Fruit fly (Drosophila melanogaster) whole organism, embryonic: ENCODE results near the gene Csp.

Experiments used
- Bdp1 ChIP-seq: fragments of 200-800 bp; sonication (Bioruptor generic); optimal IDR thresholded peaks from 3 replicates; lab custom pipeline; 2016; ENCODE audit warnings: missing biosample characterization, missing genetic modification characterization
- CG10267 ChIP-seq: fragments of 200-800 bp; sonication (Bioruptor generic); optimal IDR thresholded peaks from 2 replicates; lab custom pipeline; 2018; ENCODE audit warnings: missing biosample characterization, mild to moderate bottlenecking, missing genetic modification characterization, moderate library complexity
- CG11085 ChIP-seq: fragments of 200-800 bp; sonication (Bioruptor generic); IDR thresholded peaks from 2 replicates; pipeline ENCODE4 v1.3.6; 2022; ENCODE audit warnings: missing biosample characterization, missing genetic modification characterization
- CG11456 ChIP-seq: fragments of 200-800 bp; sonication (Bioruptor generic); IDR thresholded peaks from 3 replicates; pipeline ENCODE4 v1.3.6; 2022; ENCODE audit warnings: missing biosample characterization, missing genetic modification characterization
- CG12071 ChIP-seq: fragments of 200-800 bp; sonication (Bioruptor generic); optimal IDR thresholded peaks from 3 replicates; lab custom pipeline; 2018; ENCODE audit warnings: missing biosample characterization, mild to moderate bottlenecking, missing genetic modification characterization
- CG12659 ChIP-seq: fragments of 200-800 bp; sonication (Bioruptor generic); optimal IDR thresholded peaks from 3 replicates; lab custom pipeline; 2017; ENCODE audit warnings: mild to moderate bottlenecking, missing biosample characterization, missing genetic modification reagents, missing genetic modification characterization
- CG14014 ChIP-seq: fragments of 200-800 bp; sonication (Bioruptor generic); IDR thresholded peaks from 2 replicates; pipeline ENCODE4 v1.3.6; 2022; ENCODE audit warnings: missing biosample characterization, missing genetic modification characterization
- CG14441 ChIP-seq: fragments of 200-800 bp; sonication (Bioruptor generic); IDR thresholded peaks from 2 replicates; pipeline ENCODE4 v1.3.6; 2022; ENCODE audit warnings: missing biosample characterization, missing genetic modification characterization
- CG17385 ChIP-seq: fragments of 200-800 bp; sonication (Bioruptor generic); optimal IDR thresholded peaks from 3 replicates; lab custom pipeline; 2018; ENCODE audit warnings: missing biosample characterization, mild to moderate bottlenecking, missing genetic modification characterization
- CG17612 ChIP-seq: fragments of 200-800 bp; sonication (Bioruptor generic); IDR thresholded peaks from 2 replicates; pipeline ENCODE4 v1.3.6; 2022; ENCODE audit warnings: missing biosample characterization, missing genetic modification characterization
- CG1832 ChIP-seq: fragments of 200-800 bp; sonication (Bioruptor generic); optimal IDR thresholded peaks from 2 replicates; lab custom pipeline; 2017; ENCODE audit warnings: missing biosample characterization, mild to moderate bottlenecking, missing genetic modification characterization, inconsistent platforms
- CG3281 ChIP-seq: fragments of 200-800 bp; sonication (Bioruptor generic); optimal IDR thresholded peaks from 3 replicates; lab custom pipeline; 2017; ENCODE audit warnings: missing biosample characterization, mild to moderate bottlenecking, missing genetic modification characterization
- CG42726 ChIP-seq: fragments of 200-800 bp; sonication (Bioruptor generic); IDR thresholded peaks from 2 replicates; pipeline ENCODE4 v1.3.6; 2022; ENCODE audit warnings: missing biosample characterization, missing genetic modification characterization; ENCODE audit not compliant: partially characterized antibody
- CG4424 ChIP-seq: fragments of 200-800 bp; sonication (Bioruptor generic); optimal IDR thresholded peaks from 3 replicates; lab custom pipeline; 2016; ENCODE audit warnings: missing biosample characterization, missing genetic modification characterization
- CG5245 ChIP-seq: fragments of 200-800 bp; sonication (Bioruptor generic); optimal IDR thresholded peaks from 3 replicates; lab custom pipeline; 2016; ENCODE audit warnings: missing biosample characterization, missing genetic modification characterization
- CG8281 ChIP-seq: fragments of 200-800 bp; sonication (Bioruptor generic); optimal IDR thresholded peaks from 2 replicates; lab custom pipeline; 2018; ENCODE audit warnings: missing biosample characterization, mild to moderate bottlenecking, missing genetic modification characterization, moderate library complexity
- CG8388 ChIP-seq: fragments of 200-800 bp; sonication (Bioruptor generic); optimal IDR thresholded peaks from 2 replicates; lab custom pipeline; 2019; ENCODE audit warnings: missing biosample characterization, mild to moderate bottlenecking, missing genetic modification characterization, moderate library complexity
- Dip2 ChIP-seq: fragments of 200-800 bp; sonication (Bioruptor generic); IDR thresholded peaks from 2 replicates; pipeline ENCODE4 v1.3.6; 2022; ENCODE audit warnings: missing biosample characterization, missing genetic modification characterization
- Doc3 ChIP-seq: fragments of 200-800 bp; sonication (Bioruptor generic); IDR thresholded peaks from 3 replicates; pipeline ENCODE4 v1.3.6; 2022; ENCODE audit warnings: missing biosample characterization, missing genetic modification characterization; ENCODE audit not compliant: partially characterized antibody
- Dref ChIP-seq: fragments of 200-800 bp; sonication (Bioruptor generic); IDR thresholded peaks from 2 replicates; pipeline ENCODE4 v1.3.6; 2022; ENCODE audit warnings: missing biosample characterization, missing genetic modification characterization
- H15 ChIP-seq: fragments of 200-800 bp; sonication (Bioruptor generic); IDR thresholded peaks from 3 replicates; pipeline ENCODE4 v1.3.6; 2022; ENCODE audit warnings: missing biosample characterization, missing genetic modification characterization
- Hey ChIP-seq: fragments of 200-800 bp; sonication (Bioruptor generic); optimal IDR thresholded peaks from 3 replicates; lab custom pipeline; 2018; ENCODE audit warnings: missing biosample characterization, mild to moderate bottlenecking, missing genetic modification characterization
- Hr51 ChIP-seq, 2 experiments: fragments of 200-800 bp; sonication (Bioruptor generic); optimal IDR thresholded peaks; 2 replicates in 1 of 2; 3 replicates in 1 of 2; lab custom pipeline; 2016 to 2018; ENCODE audit warnings: missing biosample characterization in 2 of 2, missing genetic modification characterization in 2 of 2, mild to moderate bottlenecking in 1 of 2, moderate library complexity in 1 of 2
- Lhr ChIP-seq: fragments of 200-800 bp; sonication (Bioruptor generic); optimal IDR thresholded peaks from 3 replicates; lab custom pipeline; 2017; ENCODE audit warnings: mild to moderate bottlenecking, missing biosample characterization, missing genetic modification reagents, missing genetic modification characterization
- Mad ChIP-seq: fragments of 200-800 bp; sonication (Bioruptor generic); optimal IDR thresholded peaks from 2 replicates; lab custom pipeline; 2016; ENCODE audit warnings: missing biosample characterization, missing genetic modification characterization
- Ptx1 ChIP-seq: fragments of 200-800 bp; sonication (Bioruptor generic); IDR thresholded peaks from 2 replicates; pipeline ENCODE4 v1.3.6; 2022; ENCODE audit warnings: missing biosample characterization, missing genetic modification characterization
- Ravus ChIP-seq: fragments of 200-800 bp; sonication (Bioruptor generic); IDR thresholded peaks from 2 replicates; pipeline ENCODE4 v1.3.6; 2022; ENCODE audit warnings: missing biosample characterization, missing genetic modification characterization
- Rx ChIP-seq: fragments of 200-800 bp; sonication (Bioruptor generic); IDR thresholded peaks from 2 replicates; pipeline ENCODE4 v1.3.6; 2022; ENCODE audit warnings: missing biosample characterization, missing genetic modification characterization
- Spps ChIP-seq: fragments of 200-800 bp; sonication (Bioruptor generic); optimal IDR thresholded peaks from 2 replicates; lab custom pipeline; 2018; ENCODE audit warnings: missing biosample characterization, mild to moderate bottlenecking, missing genetic modification characterization
- TFAM ChIP-seq: fragments of 200-800 bp; sonication (Bioruptor generic); optimal IDR thresholded peaks from 2 replicates; lab custom pipeline; 2017; ENCODE audit warnings: missing biosample characterization, missing genetic modification characterization, inconsistent platforms
- Taf1 ChIP-seq: fragments of 200-800 bp; sonication (Bioruptor generic); IDR thresholded peaks from 2 replicates; pipeline ENCODE4 v1.3.6; 2022; ENCODE audit warnings: missing biosample characterization, missing genetic modification characterization
- ap ChIP-seq: fragments of 200-800 bp; sonication (Bioruptor generic); IDR thresholded peaks from 2 replicates; pipeline ENCODE4 v1.3.6; 2022; ENCODE audit warnings: missing biosample characterization, missing genetic modification characterization
- ara ChIP-seq: fragments of 200-800 bp; sonication (Bioruptor generic); IDR thresholded peaks from 2 replicates; pipeline ENCODE4 v1.3.6; 2022; ENCODE audit warnings: missing biosample characterization, missing genetic modification characterization
- chm ChIP-seq: fragments of 200-800 bp; sonication (Bioruptor generic); IDR thresholded peaks from 2 replicates; pipeline ENCODE4 v1.3.6; 2022; ENCODE audit warnings: missing biosample characterization, missing genetic modification characterization
- dm ChIP-seq: fragments of 200-800 bp; sonication (Bioruptor generic); optimal IDR thresholded peaks from 3 replicates; lab custom pipeline; 2016; ENCODE audit warnings: missing biosample characterization, missing genetic modification characterization
- fd96Cb ChIP-seq: fragments of 200-800 bp; sonication (Bioruptor generic); optimal IDR thresholded peaks from 2 replicates; lab custom pipeline; 2018; ENCODE audit warnings: missing biosample characterization, mild to moderate bottlenecking, missing genetic modification characterization, moderate library complexity
- jing ChIP-seq: fragments of 200-800 bp; sonication (Bioruptor generic); optimal IDR thresholded peaks from 2 replicates; lab custom pipeline; 2018; ENCODE audit warnings: missing biosample characterization, mild to moderate bottlenecking, missing genetic modification characterization
- mld ChIP-seq: fragments of 200-800 bp; sonication (Bioruptor generic); IDR thresholded peaks from 3 replicates; pipeline ENCODE4 v1.3.6; 2022; ENCODE audit warnings: missing biosample characterization, missing genetic modification characterization; ENCODE audit not compliant: partially characterized antibody
- nom ChIP-seq: fragments of 200-800 bp; sonication (Bioruptor generic); optimal IDR thresholded peaks from 2 replicates; lab custom pipeline; 2017; ENCODE audit warnings: missing biosample characterization, missing genetic modification characterization, mild to moderate bottlenecking, moderate library complexity, missing genetic modification reagents
- odd ChIP-seq: fragments of 200-800 bp; sonication (Bioruptor generic); optimal IDR thresholded peaks from 2 replicates; lab custom pipeline; 2017; ENCODE audit warnings: missing biosample characterization, mild to moderate bottlenecking, missing genetic modification characterization
- prd ChIP-seq, 3 experiments: fragments of >200 bp in 2 of 3; fragments of 200-800 bp in 1 of 3; sonication (Bioruptor generic) in 1 of 3; optimal IDR thresholded peaks in 2 of 3; IDR thresholded peaks in 1 of 3; 2 replicates in 2 of 3; 3 replicates in 1 of 3; pipeline versions ENCODE4 v1.3.6 to Lab custom; 2017 to 2022; ENCODE audit warnings: missing biosample characterization in 1 of 3, missing genetic modification characterization in 1 of 3
- repo ChIP-seq: fragments of 200-800 bp; sonication (Bioruptor generic); optimal IDR thresholded peaks from 2 replicates; lab custom pipeline; 2016; ENCODE audit warnings: missing biosample characterization, missing genetic modification characterization
- run ChIP-seq: fragments of 200-800 bp; sonication (Bioruptor generic); optimal IDR thresholded peaks from 3 replicates; lab custom pipeline; 2018; ENCODE audit warnings: missing biosample characterization, mild to moderate bottlenecking, missing genetic modification characterization
- so ChIP-seq: fragments of 200-800 bp; sonication (Bioruptor generic); IDR thresholded peaks from 3 replicates; pipeline ENCODE4 v1.3.6; 2022; ENCODE audit warnings: missing biosample characterization, missing genetic modification characterization
- sr ChIP-seq: fragments of 200-800 bp; sonication (Bioruptor generic); IDR thresholded peaks from 3 replicates; pipeline ENCODE4 v1.3.6; 2022; ENCODE audit warnings: missing biosample characterization, missing genetic modification characterization
- tio ChIP-seq: fragments of 200-800 bp; sonication (Bioruptor generic); optimal IDR thresholded peaks from 2 replicates; lab custom pipeline; 2017; ENCODE audit warnings: missing biosample characterization, missing genetic modification characterization, inconsistent platforms
- usp ChIP-seq: fragments of >200 bp; optimal IDR thresholded peaks from 2 replicates; lab custom pipeline; 2017; ENCODE audit warnings: missing biosample characterization, missing genetic modification characterization
- wdn ChIP-seq: fragments of 200-800 bp; sonication (Bioruptor generic); IDR thresholded peaks from 2 replicates; pipeline ENCODE4 v1.3.6; 2022; ENCODE audit warnings: missing biosample characterization, missing genetic modification characterization

Gene Csp

DNA sequence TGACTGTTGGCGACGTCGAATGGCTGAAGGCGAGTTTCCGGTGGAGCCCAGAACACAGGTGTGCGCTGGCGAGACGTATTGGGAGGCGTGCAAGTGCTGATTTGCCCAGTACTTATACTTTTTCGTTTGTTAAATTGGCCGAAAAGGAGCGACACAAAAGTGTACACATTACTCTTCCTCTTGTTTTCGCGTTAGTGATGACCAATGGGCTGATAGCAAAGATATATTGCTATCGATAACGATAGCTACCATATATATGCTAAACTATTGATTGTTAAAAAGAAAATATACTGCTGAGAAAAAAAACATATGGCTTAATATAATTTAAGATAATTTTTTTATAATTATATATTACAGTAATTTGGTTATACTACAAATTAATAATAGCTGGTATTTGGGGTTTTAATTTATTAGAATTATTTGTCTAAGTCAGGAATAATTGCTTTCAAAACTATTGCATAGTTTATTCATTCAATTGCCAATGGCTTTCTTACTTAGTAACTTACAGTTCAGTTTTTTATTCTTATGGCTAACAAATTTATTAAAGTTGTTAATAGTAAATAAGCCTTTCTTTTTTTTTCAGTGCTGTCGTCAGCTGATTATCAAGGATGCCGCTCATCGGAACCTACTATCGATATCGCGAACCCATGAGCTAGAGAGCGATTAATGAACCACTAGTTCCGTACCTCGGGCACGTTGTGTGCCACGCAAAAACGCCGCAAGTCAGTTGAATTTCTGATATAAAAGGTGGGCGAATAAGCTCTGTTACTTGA is 21.0 kb downstream of the Csp start, which contains the start of the genes Hem and IleRS (continued):
- no peak for TF ChIP-seq Hey (tag; lab: Kevin White, UChicago)
- TF ChIP-seq fd96Cb (tag; lab: Kevin White, UChicago), result peak; percentile 93
- peak; percentile 87 for TF ChIP-seq Lhr (GFP tag; lab: Kevin White, UChicago)
- peak; percentile 71 for TF ChIP-seq Ravus (GFP tag; lab: Robert Waterston, UW)
- peak; percentile 87 for TF ChIP-seq so (GFP tag; lab: Robert Waterston, UW)
- TF ChIP-seq CG3281 (GFP tag; lab: Kevin White, UChicago), result no peak
- peak; percentile 89 for TF ChIP-seq CG17385
- peak; percentile 54; the same call in 1 of the 2 replicates for TF ChIP-seq CG42726 (GFP tag; lab: Robert Waterston, UW)
- TF ChIP-seq ap (GFP tag; lab: Robert Waterston, UW), result peak; percentile 89
- peak; percentile 90 for TF ChIP-seq CG14441 (GFP tag; lab: Robert Waterston, UW)
- peak; percentile 55; the same call in 1 of the 3 replicates for TF ChIP-seq sr
- peak; percentile 62 for TF ChIP-seq Doc3 (GFP tag; lab: Robert Waterston, UW)
- 0 out of 2 replicates have a peak, but pooled peaks have one; percentile 56 for TF ChIP-seq CG17612 (GFP tag; lab: Robert Waterston, UW)
- TF ChIP-seq CG8388 (GFP tag; lab: Kevin White, UChicago), result peak; percentile 91
- peak; percentile 76 to 95 for TF ChIP-seq Hr51 (GFP tag; optimal IDR thresholded peaks at IDR 0.05; lab: Kevin White, UChicago)
- peak; percentile 36; the same call in 1 of the 3 replicates for TF ChIP-seq mld (GFP tag; lab: Robert Waterston, UW)
- TF ChIP-seq chm, result peak; percentile 89
- no peak for TF ChIP-seq nom (GFP tag; lab: Kevin White, UChicago)
- peak; percentile 77 for TF ChIP-seq Rx
- peak; percentile 91 for TF ChIP-seq dm
- TF ChIP-seq Mad (GFP tag; lab: Kevin White, UChicago), result peak; percentile 79
- TF ChIP-seq CG4424, result peak; percentile 96
- TF ChIP-seq odd (GFP tag; lab: Kevin White, UChicago), result no peak
- TF ChIP-seq CG14014, result peak; percentile 91
- peak; percentile 93 for TF ChIP-seq Ptx1 (GFP tag; lab: Robert Waterston, UW)
- peak; percentile 78 for TF ChIP-seq run (tag; lab: Kevin White, UChicago)
- TF ChIP-seq jing (GFP tag; lab: Kevin White, UChicago), result peak; percentile 72
- no peak for TF ChIP-seq CG1832 (GFP tag; lab: Kevin White, UChicago)
- TF ChIP-seq tio (GFP tag; lab: Kevin White, UChicago), result peak; percentile 94
- TF ChIP-seq Spps (tag; lab: Kevin White, UChicago), result peak; percentile 90
- peak; percentile 71 for TF ChIP-seq wdn (GFP tag; lab: Robert Waterston, UW)
- TF ChIP-seq Dref (GFP tag; lab: Robert Waterston, UW), result peak; percentile 81
- TF ChIP-seq CG10267, result peak; percentile 91
- TF ChIP-seq TFAM (GFP tag; lab: Kevin White, UChicago), result peak; percentile 36
- peak; percentile 88 for TF ChIP-seq ara (GFP tag; lab: Robert Waterston, UW)
- TF ChIP-seq CG8281, result peak; percentile 71
- peak; percentile 74 for TF ChIP-seq CG12071 (GFP tag; lab: Kevin White, UChicago)
- peak; percentile 91 for TF ChIP-seq CG11456 (GFP tag; lab: Robert Waterston, UW)
- TF ChIP-seq Dip2 (GFP tag; lab: Robert Waterston, UW), result no peak
- no peak for TF ChIP-seq usp (GFP tag; lab: Kevin White, UChicago)
- TF ChIP-seq prd (optimal IDR thresholded peaks at IDR 0.05; lab: Kevin White, UChicago), result no peak
- TF ChIP-seq prd (GFP tag; IDR thresholded peaks at IDR 0.05; lab: Robert Waterston, UW), result peak; percentile 94
- TF ChIP-seq CG11085 (GFP tag; lab: Robert Waterston, UW), result peak; percentile 85
- TF ChIP-seq Taf1, result peak; percentile 76
- peak; percentile 60 for TF ChIP-seq Bdp1 (GFP tag; lab: Kevin White, UChicago)
- TF ChIP-seq H15 (GFP tag; lab: Robert Waterston, UW), result peak; percentile 84
- TF ChIP-seq CG12659 (GFP tag; lab: Kevin White, UChicago), result peak; percentile 95
- peak; percentile 40 for TF ChIP-seq repo
- TF ChIP-seq CG5245, result peak; percentile 88
